Worm (Caenorhabditis elegans): ENCODE data around the gene glc-3.

DNA sequence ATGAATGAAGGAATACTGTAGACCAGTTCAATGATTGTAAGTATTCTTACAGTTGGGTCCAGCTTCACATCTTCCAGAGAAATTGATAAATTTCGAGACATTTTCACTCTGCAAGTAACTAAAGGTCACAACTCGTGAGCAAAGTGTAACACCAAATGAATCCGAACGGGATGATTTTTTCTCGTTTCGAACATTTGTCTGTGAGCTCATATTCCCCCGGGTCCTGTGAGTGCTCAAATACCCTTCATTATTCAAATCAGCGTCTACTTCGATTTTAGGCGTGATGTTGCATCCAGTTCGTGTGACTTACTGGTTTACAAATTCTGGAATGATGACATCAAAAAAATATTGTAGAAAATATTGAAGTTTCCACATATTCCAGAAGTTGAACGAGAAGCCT, 11.8 kb upstream of the glc-3 start, which contains the start of gene srg-68:
- TF ChIP-seq dao-5 (tag; optimal IDR thresholded peaks at IDR 0.05) (no peak), him-1 (tag; optimal IDR thresholded peaks at IDR 0.05) (no peak), W03F9.2 (tag; optimal IDR thresholded peaks at IDR 0.05) (no peak)

Data from whole organism, L4/young adult.